Worm (Caenorhabditis elegans): ENCODE results near the gene nhr-258.
"Not testable (repeated sequence)": the region's sequence is repeated elsewhere in the genome, so short reads cannot be mapped to it uniquely, and the experiment has no call there.

The nhr-258 gene

ce11 chrIV:8009374-8009773 is 35.4 kb upstream of the nhr-258 start:
- TF ChIP-seq nhr-129 (tag; optimal IDR thresholded peaks at IDR 0.05) (no peak), lin-39 (tag; optimal IDR thresholded peaks at IDR 0.05) (no peak), fos-1 (tag; optimal IDR thresholded peaks at IDR 0.05) (peak; percentile 14), sma-3 (GFP tag; optimal IDR thresholded peaks at IDR 0.05) (peak; percentile 18), sma-9 (GFP tag; optimal IDR thresholded peaks at IDR 0.05) (peak; percentile 21), sma-9 (tag; optimal IDR thresholded peaks at IDR 0.05) (no peak), ceh-16 (tag; optimal IDR thresholded peaks at IDR 0.05) (peak; percentile 9), blmp-1 (tag; optimal IDR thresholded peaks at IDR 0.05; ENCODE audit: insufficient read depth) (peak; percentile 89), nhr-25 (tag; optimal IDR thresholded peaks at IDR 0.05) (peak; percentile 41)

ce11 chrIV:8010521-8010920 is 34.2 kb upstream of the nhr-258 start:
- TF ChIP-seq aly-2 (tag; optimal IDR thresholded peaks at IDR 0.05) (no peak), nhr-25 (tag; optimal IDR thresholded peaks at IDR 0.05) (no peak), unc-62 (GFP tag; optimal IDR thresholded peaks at IDR 0.05) (no peak), elt-3 (tag; optimal IDR thresholded peaks at IDR 0.05) (no peak), unc-55 (GFP tag; optimal IDR thresholded peaks at IDR 0.05) (no peak), gmeb-1 (tag; optimal IDR thresholded peaks at IDR 0.05) (no peak), snpc-4 (tag; optimal IDR thresholded peaks at IDR 0.05) (no peak), peb-1 (tag; optimal IDR thresholded peaks at IDR 0.05) (no peak), mbf-1 (tag; optimal IDR thresholded peaks at IDR 0.05) (no peak), sma-3 (GFP tag; optimal IDR thresholded peaks at IDR 0.05) (no peak), ceh-16 (tag; optimal IDR thresholded peaks at IDR 0.05) (no peak)

ce11 chrIV:8012330-8012729 is 32.4 kb upstream of the nhr-258 start, which contains the start of gene Y42H9B.3:
Y42H9B.3 (minus strand) TSS chrIV:8012430.
- TF ChIP-seq skn-1 (tag; optimal IDR thresholded peaks at IDR 0.05), result no peak

ce11 chrIV:8013849-8014248 is 30.9 kb upstream of the nhr-258 start, which contains the start of gene C26B2.8:
C26B2.8 (plus strand) TSS chrIV:8014149.
- TF ChIP-seq blmp-1 (tag; optimal IDR thresholded peaks at IDR 0.05; ENCODE audit: insufficient read depth), result no peak
- no peak for TF ChIP-seq mdl-1 (tag; optimal IDR thresholded peaks at IDR 0.05)
- no peak for TF ChIP-seq lin-39 (tag; optimal IDR thresholded peaks at IDR 0.05)
- TF ChIP-seq F13H6.1 (tag; optimal IDR thresholded peaks at IDR 0.05), result no peak
- TF ChIP-seq nhr-23 (tag; optimal IDR thresholded peaks at IDR 0.05), result no peak
- TF ChIP-seq fos-1 (tag; optimal IDR thresholded peaks at IDR 0.05), result no peak
- TF ChIP-seq nhr-77 (tag; optimal IDR thresholded peaks at IDR 0.05), result no peak
- no peak for TF ChIP-seq lsy-2 (tag; optimal IDR thresholded peaks at IDR 0.05)
- TF ChIP-seq zag-1 (tag; optimal IDR thresholded peaks at IDR 0.05), result no peak
- TF ChIP-seq unc-39 (tag; optimal IDR thresholded peaks at IDR 0.05), result no peak
- no peak for TF ChIP-seq sma-9 (GFP tag; optimal IDR thresholded peaks at IDR 0.05)
- TF ChIP-seq sma-9 (tag; optimal IDR thresholded peaks at IDR 0.05), result no peak
- no peak for TF ChIP-seq peb-1 (tag; optimal IDR thresholded peaks at IDR 0.05)
- TF ChIP-seq lin-13 (GFP tag; optimal IDR thresholded peaks at IDR 0.05), result no peak
- no peak for TF ChIP-seq nhr-12 (tag; optimal IDR thresholded peaks at IDR 0.05)
- no peak for TF ChIP-seq sma-3 (GFP tag; optimal IDR thresholded peaks at IDR 0.05)
- no peak for TF ChIP-seq nhr-11 (tag; optimal IDR thresholded peaks at IDR 0.05)
- TF ChIP-seq aly-2 (tag; optimal IDR thresholded peaks at IDR 0.05), result no peak
- TF ChIP-seq snpc-4 (tag; optimal IDR thresholded peaks at IDR 0.05), result no peak
- TF ChIP-seq R02D3.7 (tag; optimal IDR thresholded peaks at IDR 0.05), result no peak
- no peak for TF ChIP-seq nhr-6 (tag; optimal IDR thresholded peaks at IDR 0.05)

- TF ChIP-seq fos-1 (tag; optimal IDR thresholded peaks at IDR 0.05) (peak; percentile 15), sma-3 (GFP tag; optimal IDR thresholded peaks at IDR 0.05) (peak; percentile 90), nhr-21 (tag; optimal IDR thresholded peaks at IDR 0.05) (peak; percentile 69), C34F6.9 (tag; optimal IDR thresholded peaks at IDR 0.05) (peak; percentile 40), crh-2 (tag; optimal IDR thresholded peaks at IDR 0.05) (peak; percentile 49), F13H6.1 (tag; optimal IDR thresholded peaks at IDR 0.05) (peak; percentile 84), sma-9 (GFP tag; optimal IDR thresholded peaks at IDR 0.05) (peak; percentile 77), mab-5 (tag; optimal IDR thresholded peaks at IDR 0.05) (peak; percentile 25), ztf-4 (tag; optimal IDR thresholded peaks at IDR 0.05) (peak; percentile 63), nhr-129 (tag; optimal IDR thresholded peaks at IDR 0.05) (peak; percentile 52), unc-55 (GFP tag; optimal IDR thresholded peaks at IDR 0.05) (peak; percentile 85), lsy-2 (tag; optimal IDR thresholded peaks at IDR 0.05) (peak; percentile 27 to 73), gmeb-1 (tag; optimal IDR thresholded peaks at IDR 0.05) (peak; percentile 67), lin-13 (GFP tag; optimal IDR thresholded peaks at IDR 0.05) (peak; percentile 66), R02D3.7 (tag; optimal IDR thresholded peaks at IDR 0.05) (peak; percentile 54)
- not testable (repeated sequence) for TF ChIP-seq sma-9 (tag; optimal IDR thresholded peaks at IDR 0.05)
Observed at ce11 chrIV:8015726-8016312, 28.9 kb upstream of the nhr-258 start, which contains the start of gene C26B2.7. C26B2.7 (plus strand) TSS chrIV:8016274.

Measured in whole organism, L2 larva.